Worm (Caenorhabditis elegans) whole organism, young adult: ENCODE results near the gene best-9.

Experiments
- chd-7 ChIP-seq: sonication (generic microtip); optimal IDR thresholded peaks from 2 replicates; lab custom pipeline; 2016; ENCODE audit warnings: mild to moderate bottlenecking, missing genetic modification characterization, moderate library complexity, missing compliant biosample characterization
- ets-4 ChIP-seq: fragments of 200-800 bp; sonication (Bioruptor generic); optimal IDR thresholded peaks from 2 replicates; lab custom pipeline; 2018; ENCODE audit warnings: mild to moderate bottlenecking, missing genetic modification characterization, missing compliant biosample characterization
- ztf-26 ChIP-seq: sonication (generic microtip); optimal IDR thresholded peaks from 2 replicates; lab custom pipeline; 2017; ENCODE audit warnings: missing genetic modification characterization, missing compliant biosample characterization

DNA sequence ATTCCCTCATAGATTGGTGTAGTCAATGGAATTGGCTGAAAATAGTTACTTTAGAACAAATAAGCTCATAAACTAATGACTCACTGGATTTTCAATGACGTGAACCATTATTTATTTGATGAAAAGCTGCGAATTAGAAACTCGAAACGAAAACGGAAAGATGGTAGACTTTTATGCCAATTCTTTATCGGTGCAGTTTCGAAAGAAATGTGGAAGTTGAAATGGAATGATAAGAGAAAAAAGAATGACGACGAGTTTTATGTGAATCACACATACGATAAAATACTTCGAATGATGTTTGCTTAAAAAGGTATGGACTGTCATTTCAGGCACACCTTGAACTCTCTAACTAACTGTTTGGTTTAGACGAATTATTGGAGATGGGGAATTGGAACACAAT is 29.5 kb downstream of the best-9 start, which contains the start of the genes lec-11 and irld-7:
- TF ChIP-seq chd-7 (tag; lab: Kevin White, UChicago) (no peak), ztf-26 (tag; lab: Kevin White, UChicago) (no peak), ets-4 (GFP tag; lab: Kevin White, UChicago) (no peak)
